Fruit fly (Drosophila melanogaster): ENCODE data around the gene CG32107.
A peak's percentile ranks its signal among the peaks of the same experiment; 100 is the strongest.

CG32107 gene

dm6 chr3L:12861255-12861899, at the start of gene CG32107 (continued):
- TF ChIP-seq CG8290 (GFP tag; optimal IDR thresholded peaks at IDR 0.05) (peak; percentile 7), CG8290 (tag; optimal IDR thresholded peaks at IDR 0.05) (no peak), fd102C (GFP tag; optimal IDR thresholded peaks at IDR 0.05) (peak; percentile 23), CG5180 (GFP tag; optimal IDR thresholded peaks at IDR 0.05) (peak; percentile 44), trem (tag; optimal IDR thresholded peaks at IDR 0.05) (peak; percentile 53), CTCF (GFP tag; optimal IDR thresholded peaks at IDR 0.05) (peak; percentile 91), zfh1 (GFP tag; IDR thresholded peaks at IDR 0.05) (0 out of 3 replicates have a peak, but pooled peaks have one; percentile 21)

dm6 chr3L:12903611-12904010, 42.5 kb upstream of the CG32107 start, which contains the start of gene CG32117:
Gene CG32117, minus strand, starts transcription at chr3L:12903711.
- TF ChIP-seq ato (GFP tag; IDR thresholded peaks at IDR 0.05; ENCODE audit: partially characterized antibody) (no peak), Sin3A (optimal IDR thresholded peaks at IDR 0.05) (no peak), CG3838 (GFP tag; optimal IDR thresholded peaks at IDR 0.05) (no peak), Ssrp (tag; optimal IDR thresholded peaks at IDR 0.05) (no peak), Hand (GFP tag; optimal IDR thresholded peaks at IDR 0.05) (no peak), cg (GFP tag; optimal IDR thresholded peaks at IDR 0.05) (no peak), CG2129 (GFP tag; IDR thresholded peaks at IDR 0.05; ENCODE audit: partially characterized antibody) (no peak), stc (GFP tag; IDR thresholded peaks at IDR 0.05) (no peak), mirr (GFP tag; optimal IDR thresholded peaks at IDR 0.05) (no peak), CG8765 (GFP tag; IDR thresholded peaks at IDR 0.05) (no peak), twi (tag; optimal IDR thresholded peaks at IDR 0.05) (no peak), HLHmδ (GFP tag; optimal IDR thresholded peaks at IDR 0.05) (no peak), CG30431 (GFP tag; optimal IDR thresholded peaks at IDR 0.05) (no peak), CG4854 (GFP tag; optimal IDR thresholded peaks at IDR 0.05) (no peak), maf-S (GFP tag; optimal IDR thresholded peaks at IDR 0.05) (no peak)

dm6 chr3L:12902579-12903228, 41.6 kb upstream of the CG32107 start, which contains the start of gene CG12520:
Gene CG12520, minus strand, starts transcription at chr3L:12902737.
- 0 out of 2 replicates have a peak, but pooled peaks have one; percentile 24 for TF ChIP-seq MBD-R2 (GFP tag; IDR thresholded peaks at IDR 0.05)
- no peak for TF ChIP-seq CG8089 (GFP tag; optimal IDR thresholded peaks at IDR 0.05)
- peak; percentile 69 for TF ChIP-seq Nf-YB (GFP tag; optimal IDR thresholded peaks at IDR 0.05)
- TF ChIP-seq Hr39 (optimal IDR thresholded peaks at IDR 0.05), result no peak
- peak; percentile 56 for TF ChIP-seq exex (tag; optimal IDR thresholded peaks at IDR 0.05)
- no peak for TF ChIP-seq eve (GFP tag; optimal IDR thresholded peaks at IDR 0.05)
- TF ChIP-seq mirr (GFP tag; optimal IDR thresholded peaks at IDR 0.05), result peak; percentile 80
- peak; percentile 85 for TF ChIP-seq Dip2 (GFP tag; IDR thresholded peaks at IDR 0.05)
- TF ChIP-seq Lhr (GFP tag; optimal IDR thresholded peaks at IDR 0.05), result no peak
- TF ChIP-seq HmgZ (tag; optimal IDR thresholded peaks at IDR 0.05), result peak; percentile 14
- no peak for TF ChIP-seq Opbp (GFP tag; IDR thresholded peaks at IDR 0.05; ENCODE audit: partially characterized antibody)
- no peak for TF ChIP-seq corto (GFP tag; optimal IDR thresholded peaks at IDR 0.05)
- TF ChIP-seq ase (GFP tag; IDR thresholded peaks at IDR 0.05), result no peak
- TF ChIP-seq lmd (GFP tag; IDR thresholded peaks at IDR 0.05), result no peak
- no peak for TF ChIP-seq CG15011 (GFP tag; optimal IDR thresholded peaks at IDR 0.05)
- peak in 1 of 2 experiments; percentile 81 for TF ChIP-seq crp (GFP tag; optimal IDR thresholded peaks at IDR 0.05)
- no peak for TF ChIP-seq gce (GFP tag; IDR thresholded peaks at IDR 0.05)
- TF ChIP-seq odd (GFP tag; optimal IDR thresholded peaks at IDR 0.05), result no peak
- no peak for TF ChIP-seq CG13894 (tag; optimal IDR thresholded peaks at IDR 0.05)
- TF ChIP-seq CG34422 (GFP tag; IDR thresholded peaks at IDR 0.05), result no peak
- TF ChIP-seq CTCF (GFP tag; optimal IDR thresholded peaks at IDR 0.05), result peak; percentile 92
